Fruit fly (Drosophila melanogaster) whole organism, embryonic: Measurements from ENCODE around the gene Agpat3.

Experiments used
- Awh ChIP-seq: fragments of 200-800 bp; sonication (Bioruptor generic); IDR thresholded peaks from 2 replicates; pipeline ENCODE4, ENCODE4 v1.3.6; 2022; ENCODE audit warnings: missing biosample characterization, missing genetic modification characterization
- CG10462 ChIP-seq: fragments of 200-800 bp; sonication (Bioruptor generic); optimal IDR thresholded peaks from 2 replicates; lab custom pipeline; 2016; ENCODE audit warnings: missing biosample characterization, missing genetic modification characterization
- CG10543 ChIP-seq: fragments of 200-800 bp; sonication (Bioruptor generic); optimal IDR thresholded peaks from 3 replicates; lab custom pipeline; 2017; ENCODE audit warnings: missing biosample characterization, mild to moderate bottlenecking, missing genetic modification characterization, moderate library complexity
- CG10565 ChIP-seq: fragments of 200-800 bp; sonication (Bioruptor generic); optimal IDR thresholded peaks from 3 replicates; lab custom pipeline; 2016; ENCODE audit warnings: missing biosample characterization, mild to moderate bottlenecking, missing genetic modification characterization
- CG11504 ChIP-seq: fragments of 200-800 bp; sonication (Bioruptor generic); optimal IDR thresholded peaks from 3 replicates; lab custom pipeline; 2019; ENCODE audit warnings: missing biosample characterization, mild to moderate bottlenecking, missing genetic modification characterization, moderate library complexity
- CG11695 ChIP-seq: fragments of 200-800 bp; sonication (Bioruptor generic); IDR thresholded peaks from 3 replicates; pipeline ENCODE4 v1.3.6; 2022; ENCODE audit warnings: missing biosample characterization, missing genetic modification characterization
- CG12219 ChIP-seq: fragments of 200-800 bp; sonication (Bioruptor generic); optimal IDR thresholded peaks from 3 replicates; lab custom pipeline; 2018; ENCODE audit warnings: missing biosample characterization, mild to moderate bottlenecking, missing genetic modification characterization
- CG13424 ChIP-seq: fragments of 200-800 bp; sonication (Bioruptor generic); optimal IDR thresholded peaks from 2 replicates; lab custom pipeline; 2019; ENCODE audit warnings: missing biosample characterization, mild to moderate bottlenecking, missing genetic modification characterization, moderate library complexity
- CG13624 ChIP-seq: fragments of 200-800 bp; sonication (Bioruptor generic); optimal IDR thresholded peaks from 2 replicates; lab custom pipeline; 2016; ENCODE audit warnings: missing biosample characterization, missing genetic modification characterization
- CG16813 ChIP-seq: fragments of 200-800 bp; sonication (Bioruptor generic); IDR thresholded peaks from 3 replicates; pipeline ENCODE4 v1.3.6; 2022; ENCODE audit warnings: missing biosample characterization, missing genetic modification characterization; ENCODE audit not compliant: partially characterized antibody
- CG42726 ChIP-seq: fragments of 200-800 bp; sonication (Bioruptor generic); IDR thresholded peaks from 2 replicates; pipeline ENCODE4 v1.3.6; 2022; ENCODE audit warnings: missing biosample characterization, missing genetic modification characterization; ENCODE audit not compliant: partially characterized antibody
- CG4424 ChIP-seq: fragments of 200-800 bp; sonication (Bioruptor generic); optimal IDR thresholded peaks from 3 replicates; lab custom pipeline; 2016; ENCODE audit warnings: missing biosample characterization, missing genetic modification characterization
- CG6689 ChIP-seq: fragments of 200-800 bp; sonication (Bioruptor generic); IDR thresholded peaks from 2 replicates; pipeline ENCODE4 v1.3.6; 2022; ENCODE audit warnings: missing biosample characterization, missing genetic modification characterization
- CG6765 ChIP-seq: fragments of 200-800 bp; sonication (Bioruptor generic); optimal IDR thresholded peaks from 3 replicates; lab custom pipeline; 2017; ENCODE audit warnings: missing biosample characterization, mild to moderate bottlenecking, missing genetic modification characterization
- CG6813 ChIP-seq: fragments of 200-800 bp; sonication (Bioruptor generic); optimal IDR thresholded peaks from 2 replicates; lab custom pipeline; 2017; ENCODE audit warnings: missing biosample characterization, missing genetic modification characterization, mild to moderate bottlenecking, moderate library complexity, missing genetic modification reagents
- CG8944 ChIP-seq: fragments of 200-800 bp; sonication (Bioruptor generic); optimal IDR thresholded peaks from 3 replicates; lab custom pipeline; 2016; ENCODE audit warnings: missing biosample characterization, missing genetic modification characterization
- CG9817 ChIP-seq: fragments of 200-800 bp; sonication (Bioruptor generic); optimal IDR thresholded peaks from 2 replicates; lab custom pipeline; 2018; ENCODE audit warnings: missing biosample characterization, mild to moderate bottlenecking, missing genetic modification characterization, moderate library complexity
- D ChIP-seq, 2 experiments: fragments of 200-800 bp in 1 of 2; fragments of >200 bp in 1 of 2; sonication (Bioruptor generic) in 1 of 2; optimal IDR thresholded peaks; 2 replicates in 1 of 2; 3 replicates in 1 of 2; lab custom pipeline; 2017; ENCODE audit warnings: mild to moderate bottlenecking in 1 of 2, missing biosample characterization in 1 of 2, missing genetic modification characterization in 1 of 2, missing genetic modification reagents in 1 of 2
- Dp ChIP-seq: fragments of 200-800 bp; sonication (Bioruptor generic); optimal IDR thresholded peaks from 2 replicates; lab custom pipeline; 2018; ENCODE audit warnings: missing biosample characterization, mild to moderate bottlenecking, missing genetic modification characterization, moderate library complexity
- Hr3 ChIP-seq: fragments of 200-800 bp; sonication (Bioruptor generic); optimal IDR thresholded peaks from 3 replicates; lab custom pipeline; 2016; ENCODE audit warnings: missing biosample characterization, missing genetic modification characterization
- NC2α ChIP-seq: fragments of 200-800 bp; sonication (Bioruptor generic); optimal IDR thresholded peaks from 2 replicates; lab custom pipeline; 2016; ENCODE audit warnings: missing biosample characterization, missing genetic modification characterization
- NK7.1 ChIP-seq: fragments of 200-800 bp; sonication (Bioruptor generic); optimal IDR thresholded peaks from 3 replicates; lab custom pipeline; 2016; ENCODE audit warnings: missing biosample characterization, missing genetic modification characterization
- Sry-δ ChIP-seq: fragments of 200-800 bp; sonication (Bioruptor generic); optimal IDR thresholded peaks from 2 replicates; lab custom pipeline; 2016; ENCODE audit warnings: missing biosample characterization, missing genetic modification characterization
- ara ChIP-seq: fragments of 200-800 bp; sonication (Bioruptor generic); IDR thresholded peaks from 2 replicates; pipeline ENCODE4 v1.3.6; 2022; ENCODE audit warnings: missing biosample characterization, missing genetic modification characterization
- bbx ChIP-seq: fragments of 200-800 bp; sonication (Bioruptor generic); IDR thresholded peaks from 2 replicates; pipeline ENCODE4 v1.3.6; 2022; ENCODE audit warnings: missing biosample characterization, missing genetic modification characterization; ENCODE audit not compliant: partially characterized antibody
- bcd ChIP-seq: fragments of 200-800 bp; sonication (Bioruptor generic); optimal IDR thresholded peaks from 2 replicates; lab custom pipeline; 2017; ENCODE audit warnings: missing biosample characterization, mild to moderate bottlenecking, missing genetic modification characterization
- chn ChIP-seq: fragments of 200-800 bp; sonication (Bioruptor generic); optimal IDR thresholded peaks from 2 replicates; lab custom pipeline; 2016; ENCODE audit warnings: missing biosample characterization, missing genetic modification characterization
- croc ChIP-seq: fragments of 200-800 bp; sonication (Bioruptor generic); conservative IDR thresholded peaks from 3 replicates; pipeline ENCODE4 v1.3.6; 2022; ENCODE audit warnings: missing biosample characterization, missing genetic modification characterization
- da ChIP-seq: fragments of 200-800 bp; sonication (Bioruptor generic); optimal IDR thresholded peaks from 2 replicates; lab custom pipeline; 2016; ENCODE audit warnings: missing biosample characterization, missing genetic modification characterization
- dmrt11E ChIP-seq: fragments of 200-800 bp; sonication (Bioruptor generic); optimal IDR thresholded peaks from 3 replicates; lab custom pipeline; 2018; ENCODE audit warnings: missing biosample characterization, mild to moderate bottlenecking, missing genetic modification characterization, moderate library complexity
- en ChIP-seq: fragments of 200-800 bp; sonication (Bioruptor generic); optimal IDR thresholded peaks from 2 replicates; lab custom pipeline; 2016; ENCODE audit warnings: missing biosample characterization, missing genetic modification characterization
- fd102C ChIP-seq: fragments of 200-800 bp; sonication (Bioruptor generic); optimal IDR thresholded peaks from 2 replicates; lab custom pipeline; 2018; ENCODE audit warnings: missing biosample characterization, mild to moderate bottlenecking, missing genetic modification characterization, moderate library complexity
- gcm ChIP-seq: fragments of 200-800 bp; sonication (Bioruptor generic); optimal IDR thresholded peaks from 2 replicates; lab custom pipeline; 2019; ENCODE audit warnings: missing biosample characterization, mild to moderate bottlenecking, missing genetic modification characterization, moderate library complexity
- grau ChIP-seq: fragments of 200-800 bp; optimal IDR thresholded peaks from 3 replicates; lab custom pipeline; 2019; ENCODE audit warnings: missing biosample characterization, mild to moderate bottlenecking, missing genetic modification characterization, moderate library complexity
- hbn ChIP-seq: fragments of 200-800 bp; sonication (Bioruptor generic); IDR thresholded peaks from 2 replicates; pipeline ENCODE4 v1.3.6; 2022; ENCODE audit warnings: missing biosample characterization, missing genetic modification characterization; ENCODE audit not compliant: partially characterized antibody
- hth ChIP-seq: fragments of >200 bp; optimal IDR thresholded peaks from 2 replicates; lab custom pipeline; 2017; ENCODE audit warnings: inconsistent platforms
- ken ChIP-seq: fragments of 200-800 bp; sonication (Bioruptor generic); IDR thresholded peaks from 3 replicates; pipeline ENCODE4 v1.3.6; 2022; ENCODE audit warnings: missing biosample characterization, missing genetic modification characterization
- knrl ChIP-seq: fragments of 200-800 bp; sonication (Bioruptor generic); IDR thresholded peaks from 3 replicates; pipeline ENCODE4 v1.3.6; 2022; ENCODE audit warnings: missing biosample characterization, missing genetic modification characterization; ENCODE audit not compliant: partially characterized antibody
- lola ChIP-seq, 3 experiments: fragments of >200 bp in 2 of 3; fragments of 200-800 bp in 1 of 3; sonication (Bioruptor generic) in 1 of 3; optimal IDR thresholded peaks; 2 replicates each; lab custom pipeline; 2017 to 2019; ENCODE audit warnings: missing biosample characterization in 3 of 3, missing genetic modification characterization in 3 of 3, mild to moderate bottlenecking in 1 of 3, moderate library complexity in 1 of 3
- onecut ChIP-seq: fragments of 200-800 bp; sonication (Bioruptor generic); IDR thresholded peaks from 2 replicates; pipeline ENCODE4 v1.3.6; 2022; ENCODE audit warnings: missing biosample characterization, missing genetic modification characterization
- pfk ChIP-seq: fragments of 200-800 bp; sonication (Bioruptor generic); optimal IDR thresholded peaks from 2 replicates; lab custom pipeline; 2018; ENCODE audit warnings: missing biosample characterization, mild to moderate bottlenecking, missing genetic modification characterization, moderate library complexity
- ssp ChIP-seq: fragments of 200-800 bp; sonication (Bioruptor generic); IDR thresholded peaks from 2 replicates; pipeline ENCODE4 v1.3.6; 2022; ENCODE audit warnings: missing biosample characterization, missing genetic modification characterization
- vfl ChIP-seq: fragments of 200-800 bp; sonication (Bioruptor generic); optimal IDR thresholded peaks from 2 replicates; lab custom pipeline; 2016; ENCODE audit warnings: missing biosample characterization, missing genetic modification characterization
- vvl ChIP-seq: fragments of 200-800 bp; sonication (Bioruptor generic); IDR thresholded peaks from 2 replicates; pipeline ENCODE4 v1.3.6; 2022; ENCODE audit warnings: missing biosample characterization, missing genetic modification characterization
- zen ChIP-seq: fragments of 200-800 bp; sonication (Bioruptor generic); optimal IDR thresholded peaks from 3 replicates; lab custom pipeline; 2018; ENCODE audit warnings: missing biosample characterization, mild to moderate bottlenecking, missing genetic modification characterization, moderate library complexity
- zen2 ChIP-seq: fragments of 200-800 bp; sonication (Bioruptor generic); IDR thresholded peaks from 3 replicates; pipeline ENCODE4 v1.3.6; 2022; ENCODE audit warnings: missing biosample characterization, missing genetic modification characterization; ENCODE audit not compliant: partially characterized antibody
- zfh1 ChIP-seq: fragments of 200-800 bp; sonication (Bioruptor generic); IDR thresholded peaks from 3 replicates; pipeline ENCODE4 v1.3.6; 2022; ENCODE audit warnings: missing biosample characterization, missing genetic modification characterization

Gene Agpat3

DNA sequence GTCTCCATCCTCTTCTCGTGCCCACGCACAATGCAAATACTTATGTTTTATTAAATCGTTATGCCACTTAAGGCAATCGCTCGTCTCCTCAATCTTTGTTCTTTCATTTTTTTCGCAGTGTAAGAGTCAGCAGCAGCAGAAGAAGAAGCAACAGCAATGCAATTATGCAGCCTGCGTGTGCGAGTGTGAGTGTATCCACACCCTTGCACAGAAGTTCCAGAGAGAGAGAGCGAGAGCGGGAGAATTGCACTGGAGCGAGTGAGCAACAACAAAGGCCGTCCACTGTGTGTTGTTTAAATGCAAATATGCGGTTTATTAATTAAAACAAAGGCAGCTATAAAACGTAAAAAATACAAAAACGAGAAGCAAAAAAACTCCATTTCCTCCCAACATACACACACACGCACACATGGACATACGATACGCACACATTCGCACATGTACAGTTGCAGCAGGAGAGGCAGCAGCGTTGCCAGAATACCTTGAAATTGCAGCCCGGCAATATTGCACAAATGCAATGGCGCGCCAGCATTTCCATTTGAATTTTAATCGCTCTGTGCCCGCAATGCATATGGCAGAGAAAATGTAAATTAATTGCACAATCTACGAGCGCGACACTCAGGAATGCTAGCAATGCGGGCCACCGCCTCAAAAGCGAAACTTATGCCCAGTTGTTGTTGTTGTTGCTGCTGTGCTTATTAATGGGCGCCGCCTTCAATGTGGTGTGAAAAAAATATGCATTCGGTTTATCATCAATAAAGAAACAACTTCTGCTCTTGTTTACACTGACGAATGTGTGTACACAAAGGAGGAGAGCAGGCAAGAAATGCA lies 23.1 kb upstream of the Agpat3 start (continued):
- peak; percentile 71 for TF ChIP-seq dmrt11E (tag; lab: Kevin White, UChicago)
- peak; percentile 29 for TF ChIP-seq bcd (GFP tag; lab: Kevin White, UChicago)
- TF ChIP-seq ara (GFP tag; lab: Robert Waterston, UW) = peak; percentile 41; the same call in 1 of the 2 replicates
- peak; percentile 32 for TF ChIP-seq da (GFP tag; lab: Kevin White, UChicago)
- TF ChIP-seq CG13424 (tag; lab: Kevin White, UChicago) = no peak
- no peak for TF ChIP-seq CG10565
- peak; percentile 39 for TF ChIP-seq NC2α (GFP tag; lab: Kevin White, UChicago)
- peak in 1 of 3 experiments; percentile 64 for TF ChIP-seq lola (GFP tag; optimal IDR thresholded peaks at IDR 0.05; lab: Kevin White, UChicago)
- TF ChIP-seq chn (GFP tag; lab: Kevin White, UChicago) = peak; percentile 24
- no peak for TF ChIP-seq CG6765
- TF ChIP-seq Sry-δ (GFP tag; lab: Kevin White, UChicago) = peak; percentile 17
- no peak for TF ChIP-seq bbx (GFP tag; lab: Robert Waterston, UW)
- TF ChIP-seq CG11695 (GFP tag; lab: Robert Waterston, UW) = no peak
- TF ChIP-seq zen2 (GFP tag; lab: Robert Waterston, UW) = no peak
- TF ChIP-seq CG4424 (GFP tag; lab: Kevin White, UChicago) = no peak
- TF ChIP-seq CG11504 (tag; lab: Kevin White, UChicago) = peak; percentile 2
- TF ChIP-seq CG6813 (GFP tag; lab: Kevin White, UChicago) = peak; percentile 70
- TF ChIP-seq zfh1 (GFP tag; lab: Robert Waterston, UW) = peak; percentile 75; the same call in 2 of the 3 replicates
- TF ChIP-seq Awh (GFP tag; lab: Robert Waterston, UW) = peak; percentile 48; the same call in 1 of the 2 replicates
- TF ChIP-seq hth (lab: Kevin White, UChicago) = no peak
- TF ChIP-seq croc = no peak
- TF ChIP-seq onecut (GFP tag; lab: Robert Waterston, UW) = peak; percentile 43; the same call in 1 of the 2 replicates
- TF ChIP-seq CG10543 (GFP tag; lab: Kevin White, UChicago) = peak; percentile 40
- no peak for TF ChIP-seq grau (tag; lab: Kevin White, UChicago)
- peak; percentile 56; the same call in 1 of the 2 replicates for TF ChIP-seq vvl (GFP tag; lab: Robert Waterston, UW)
- no peak for TF ChIP-seq CG16813
- TF ChIP-seq CG9817 (tag; lab: Kevin White, UChicago) = no peak
- no peak for TF ChIP-seq CG6689 (GFP tag; lab: Robert Waterston, UW)
- TF ChIP-seq ssp (GFP tag; lab: Robert Waterston, UW) = no peak
- peak; percentile 41 for TF ChIP-seq CG12219 (GFP tag; lab: Kevin White, UChicago)
- TF ChIP-seq D (optimal IDR thresholded peaks at IDR 0.05; lab: Kevin White, UChicago) = no peak
- TF ChIP-seq D (GFP tag; optimal IDR thresholded peaks at IDR 0.05; lab: Kevin White, UChicago) = peak; percentile 78
- TF ChIP-seq CG13624 (GFP tag; lab: Kevin White, UChicago) = no peak
- peak; percentile 37 for TF ChIP-seq zen (tag; lab: Kevin White, UChicago)
- TF ChIP-seq NK7.1 = peak; percentile 43
- TF ChIP-seq Dp (GFP tag; lab: Kevin White, UChicago) = peak; percentile 57
- no peak for TF ChIP-seq CG42726 (GFP tag; lab: Robert Waterston, UW)
- TF ChIP-seq fd102C (GFP tag; lab: Kevin White, UChicago) = peak; percentile 95
- TF ChIP-seq knrl = no peak
- 0 out of 3 replicates have a peak, but pooled peaks have one; percentile 33 for TF ChIP-seq ken (GFP tag; lab: Robert Waterston, UW)
- no peak for TF ChIP-seq vfl (GFP tag; lab: Kevin White, UChicago)
- TF ChIP-seq Hr3 = peak; percentile 9
- TF ChIP-seq CG10462 = peak; percentile 25
- peak; percentile 61 for TF ChIP-seq CG8944 (GFP tag; lab: Kevin White, UChicago)
- TF ChIP-seq en (GFP tag; lab: Kevin White, UChicago) = no peak
- TF ChIP-seq gcm = peak; percentile 59
- no peak for TF ChIP-seq hbn (GFP tag; lab: Robert Waterston, UW)
- TF ChIP-seq pfk (GFP tag; lab: Kevin White, UChicago) = peak; percentile 48
